Worm (Caenorhabditis elegans) whole organism, L4/young adult: ENCODE results near the gene F37C12.14.

Source experiments
- W03F9.2 ChIP-seq: fragments of 150-350 bp; optimal IDR thresholded peaks from 2 replicates; lab custom pipeline; 2014; ENCODE audit warnings: missing biosample characterization, missing genetic modification characterization
- dao-5 ChIP-seq: sonication (generic microtip); optimal IDR thresholded peaks from 2 replicates; lab custom pipeline; 2016; ENCODE audit warnings: missing genotype, missing genetic modification characterization, moderate library complexity, missing compliant biosample characterization
- him-1 ChIP-seq: sonication (generic microtip); optimal IDR thresholded peaks from 2 replicates; lab custom pipeline; 2016; ENCODE audit warnings: missing genotype, missing genetic modification reagents, missing genetic modification characterization, missing compliant biosample characterization

DNA sequence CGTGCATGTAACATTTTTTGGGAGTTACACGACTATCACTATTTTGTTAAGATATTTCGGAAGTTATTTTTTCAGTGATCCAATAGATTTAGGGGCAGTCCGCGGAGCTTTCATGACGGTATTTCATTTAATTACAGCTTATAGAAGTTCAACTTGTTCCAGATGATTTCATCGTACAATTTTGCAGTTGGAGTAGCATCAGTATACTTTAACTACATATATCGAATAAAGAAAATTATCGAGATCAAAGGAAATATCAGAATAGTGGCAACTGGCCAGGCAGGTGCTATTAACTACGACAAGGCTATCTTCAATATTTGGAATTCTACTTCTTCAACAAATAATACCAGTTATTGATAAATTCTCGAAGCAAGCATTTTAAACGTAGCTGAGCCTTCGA is 6.9 kb downstream of the F37C12.14 start:
- TF ChIP-seq him-1 (no peak), dao-5 (no peak), W03F9.2 (tag; lab: Kevin White, UChicago) (no peak)
